Worm (Caenorhabditis elegans) whole organism, L1 larva: ENCODE data around the gene lido-1.

Source experiments
- ceh-90 ChIP-seq: sonication (generic microtip); optimal IDR thresholded peaks from 2 replicates; lab custom pipeline; 2016; ENCODE audit warnings: missing genetic modification characterization, missing compliant biosample characterization
- lin-15B ChIP-seq: fragments of 150-350 bp; sonication (generic microtip); optimal IDR thresholded peaks from 3 replicates; lab custom pipeline; 2014; ENCODE audit warnings: missing biosample characterization, missing genetic modification characterization
- lin-35 ChIP-seq, 2 experiments: fragments of 150-350 bp; optimal IDR thresholded peaks; 2 replicates each; lab custom pipeline; 2014; ENCODE audit warnings: missing biosample characterization in 2 of 2, missing genetic modification characterization in 2 of 2, missing genetic modification reagents in 2 of 2
- lin-39 ChIP-seq: fragments of 150-350 bp; optimal IDR thresholded peaks from 2 replicates; lab custom pipeline; 2014; ENCODE audit warnings: missing biosample characterization, missing genetic modification reagents, missing genetic modification characterization
- nhr-11 ChIP-seq: fragments of 150-350 bp; optimal IDR thresholded peaks from 2 replicates; lab custom pipeline; 2014; ENCODE audit warnings: missing biosample characterization, missing genetic modification characterization
- nhr-237 ChIP-seq: fragments of 150-350 bp; optimal IDR thresholded peaks from 2 replicates; lab custom pipeline; 2014; ENCODE audit warnings: missing biosample characterization, missing genetic modification characterization
- nhr-77 ChIP-seq: fragments of 150-350 bp; optimal IDR thresholded peaks from 2 replicates; lab custom pipeline; 2014; ENCODE audit warnings: missing biosample characterization, missing genetic modification characterization
- rnt-1 ChIP-seq: sonication (generic microtip); optimal IDR thresholded peaks from 2 replicates; lab custom pipeline; 2016; ENCODE audit warnings: mild to moderate bottlenecking, missing genetic modification characterization, moderate library complexity, missing compliant biosample characterization
- skn-1 ChIP-seq: fragments of 150-350 bp; optimal IDR thresholded peaks from 2 replicates; lab custom pipeline; 2014; ENCODE audit warnings: missing biosample characterization, missing genetic modification characterization
- zag-1 ChIP-seq: fragments of 150-350 bp; optimal IDR thresholded peaks from 2 replicates; lab custom pipeline; 2014; ENCODE audit warnings: missing biosample characterization, missing genetic modification characterization

- TF ChIP-seq ceh-90 (no peak), nhr-11 (tag; lab: Kevin White, UChicago) (no peak), nhr-237 (tag; lab: Kevin White, UChicago) (no peak), rnt-1 (no peak), zag-1 (tag; lab: Kevin White, UChicago) (no peak), nhr-77 (tag; lab: Kevin White, UChicago) (no peak), skn-1 (tag; lab: Kevin White, UChicago) (no peak), lin-15B (no peak), lin-39 (tag; lab: Kevin White, UChicago) (no peak), lin-35 (GFP tag; optimal IDR thresholded peaks at IDR 0.05; lab: Kevin White, UChicago) (no peak)
Observed at ce11 chrX:17092416-17092815, 3.9 kb downstream of the lido-1 start, which contains the start of gene sod-3.
